Fruit fly (Drosophila melanogaster): ENCODE results near the gene CG34161.

- TF ChIP-seq CTCF (optimal IDR thresholded peaks at IDR 0.05) = no peak
- TF ChIP-seq CG8478 (optimal IDR thresholded peaks at IDR 0.05) = no peak
Observed at dm6 chr2L:10531521-10531920, 50.0 kb downstream of the CG34161 start, which contains the start of gene CG18301.
